Worm (Caenorhabditis elegans): ENCODE measurements around the gene cal-4.

- TF ChIP-seq ama-1 (optimal IDR thresholded peaks at IDR 0.05) = no peak
- TF ChIP-seq hmbx-1 (tag; optimal IDR thresholded peaks at IDR 0.05) = no peak
- TF ChIP-seq F13C5.2 (tag; optimal IDR thresholded peaks at IDR 0.05) = no peak
- no peak for TF ChIP-seq aly-1 (tag; optimal IDR thresholded peaks at IDR 0.05)
Observed at ce11 chrIV:10571020-10571419, 49.8 kb downstream of the cal-4 start.
